Fruit fly (Drosophila melanogaster): ENCODE measurements around the gene CLS.
A peak's percentile ranks its signal among the peaks of the same experiment; 100 is the strongest.

The CLS gene

DNA sequence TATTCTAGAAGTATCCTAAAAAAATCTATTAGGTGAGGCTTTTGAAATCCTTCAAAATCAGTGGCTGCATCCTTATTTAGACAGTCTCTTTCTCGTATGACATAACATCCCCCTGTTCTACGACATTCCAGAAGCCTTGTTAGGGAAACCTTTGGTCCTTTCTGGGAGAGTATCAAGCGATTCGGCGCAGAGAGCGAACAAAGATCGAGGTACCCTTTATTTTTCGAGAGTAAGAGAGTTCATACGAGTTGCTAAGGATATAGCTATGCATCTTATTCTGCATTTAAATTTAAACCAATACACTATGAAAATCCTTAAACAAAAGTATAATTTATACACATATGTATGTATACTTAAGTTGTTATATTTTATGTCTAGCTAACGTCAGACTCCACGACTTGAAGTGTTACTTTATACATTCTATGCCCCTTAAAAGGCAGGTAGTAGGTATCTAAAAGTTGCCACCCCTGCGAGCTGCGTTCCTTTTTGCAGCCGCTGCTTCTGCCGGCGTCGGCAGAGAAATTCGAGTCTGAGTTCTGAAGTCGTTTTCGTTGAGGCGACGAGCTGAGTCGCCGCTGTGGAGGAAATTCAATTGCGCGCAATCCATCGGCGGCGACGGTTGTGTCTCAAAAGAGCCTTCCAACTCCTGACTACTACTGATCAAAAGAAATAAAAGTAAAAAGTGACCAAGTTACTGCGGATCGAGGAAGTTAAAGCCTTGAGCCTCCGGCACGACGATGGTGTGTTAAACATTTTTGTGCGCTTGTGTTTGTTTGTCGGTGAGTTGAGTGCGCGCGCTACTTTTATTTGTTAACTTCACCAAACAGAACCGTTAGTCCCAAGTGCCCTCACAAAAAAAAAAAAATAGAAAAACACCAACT lies 49.6 kb downstream of the CLS start, which contains the start of gene jigr1 (continued):
- TF ChIP-seq CG11902 (GFP tag; optimal IDR thresholded peaks at IDR 0.05) (peak; percentile 10), CG9139 (GFP tag; optimal IDR thresholded peaks at IDR 0.05) (peak; percentile 57), Sox14 (GFP tag; optimal IDR thresholded peaks at IDR 0.05) (peak; percentile 73), pdm3 (GFP tag; optimal IDR thresholded peaks at IDR 0.05) (peak; percentile 63), CG6854 (GFP tag; optimal IDR thresholded peaks at IDR 0.05) (peak; percentile 28), Gug (GFP tag; IDR thresholded peaks at IDR 0.05) (no peak), spab (GFP tag; optimal IDR thresholded peaks at IDR 0.05) (peak; percentile 53), topi (GFP tag; optimal IDR thresholded peaks at IDR 0.05) (peak; percentile 78), Smox (GFP tag; optimal IDR thresholded peaks at IDR 0.05) (peak; percentile 74), fkh (GFP tag; optimal IDR thresholded peaks at IDR 0.05) (no peak), CG16779 (tag; optimal IDR thresholded peaks at IDR 0.05) (no peak), cyc (GFP tag; optimal IDR thresholded peaks at IDR 0.05) (peak; percentile 71), net (GFP tag; optimal IDR thresholded peaks at IDR 0.05) (peak; percentile 42), Eip75B (GFP tag; optimal IDR thresholded peaks at IDR 0.05) (peak; percentile 68), CG8632 (GFP tag; optimal IDR thresholded peaks at IDR 0.05) (peak; percentile 52), CG4318 (GFP tag; optimal IDR thresholded peaks at IDR 0.05) (no peak), CG11294 (GFP tag; IDR thresholded peaks at IDR 0.05) (no peak), CG10631 (GFP tag; optimal IDR thresholded peaks at IDR 0.05) (peak; percentile 56), Ets96B (tag; optimal IDR thresholded peaks at IDR 0.05) (peak; percentile 62), Blimp-1 (GFP tag; optimal IDR thresholded peaks at IDR 0.05) (peak; percentile 20), CG1621 (tag; optimal IDR thresholded peaks at IDR 0.05) (peak; percentile 32), OdsH (GFP tag; optimal IDR thresholded peaks at IDR 0.05) (peak; percentile 64), vri (GFP tag; optimal IDR thresholded peaks at IDR 0.05) (peak; percentile 71), Sox102F (GFP tag; optimal IDR thresholded peaks at IDR 0.05) (peak; percentile 82), CG6808 (GFP tag; optimal IDR thresholded peaks at IDR 0.05) (peak; percentile 79), CG7368 (GFP tag; optimal IDR thresholded peaks at IDR 0.05) (peak; percentile 54), esn (GFP tag; optimal IDR thresholded peaks at IDR 0.05) (peak; percentile 84), CG3919 (GFP tag; optimal IDR thresholded peaks at IDR 0.05) (peak; percentile 75)
